Fruit fly (Drosophila melanogaster): ENCODE measurements around the gene mRpL51.

mRpL51 gene

dm6 chr2L:8528318-8528717 is 11.1 kb upstream of the mRpL51 start, which contains the start of the genes lmgA and lmgB:
lmgA (minus strand) TSS chr2L:8528618.
lmgB (minus strand) TSS chr2L:8528618.
- TF ChIP-seq CG17806 (tag; optimal IDR thresholded peaks at IDR 0.05) = peak; percentile 2
- TF ChIP-seq Snoo (tag; optimal IDR thresholded peaks at IDR 0.05) = no peak

- no peak for TF ChIP-seq CG32121 (GFP tag; IDR thresholded peaks at IDR 0.05)
- no peak for TF ChIP-seq CG8159 (tag; optimal IDR thresholded peaks at IDR 0.05)
- TF ChIP-seq Pif1A (GFP tag; optimal IDR thresholded peaks at IDR 0.05) = no peak
Observed at dm6 chr2L:8525000-8525399, 7.8 kb upstream of the mRpL51 start.

dm6 chr2L:8522781-8523180 is 5.6 kb upstream of the mRpL51 start:
- TF ChIP-seq CG4496 (GFP tag; IDR thresholded peaks at IDR 0.05) (no peak), Ets98B (GFP tag; IDR thresholded peaks at IDR 0.05) (no peak), CG15710 (tag; optimal IDR thresholded peaks at IDR 0.05) (no peak)

dm6 chr2L:8521724-8522309 is 4.6 kb upstream of the mRpL51 start, which contains the start of gene Acer:
Acer (plus strand) TSS chr2L:8521933.
- peak; percentile 32; the same call in 1 of the 2 replicates for TF ChIP-seq Ets98B (GFP tag; IDR thresholded peaks at IDR 0.05)
- TF ChIP-seq CG32121 (GFP tag; IDR thresholded peaks at IDR 0.05) = 0 out of 2 replicates have a peak, but pooled peaks have one; percentile 16
- no peak for TF ChIP-seq CG17806 (tag; optimal IDR thresholded peaks at IDR 0.05)
- TF ChIP-seq EcR (GFP tag; optimal IDR thresholded peaks at IDR 0.05) = peak; percentile 1
- 0 out of 3 replicates have a peak, but pooled peaks have one; percentile 19 for TF ChIP-seq CG4496 (GFP tag; IDR thresholded peaks at IDR 0.05)
- TF ChIP-seq CG12605 (GFP tag; IDR thresholded peaks at IDR 0.05) = 0 out of 2 replicates have a peak, but pooled peaks have one; percentile 46

- TF ChIP-seq D1 (tag; optimal IDR thresholded peaks at IDR 0.05) (no peak), CG10348 (GFP tag; IDR thresholded peaks at IDR 0.05) (no peak), CG13204 (GFP tag; optimal IDR thresholded peaks at IDR 0.05) (no peak), CG32121 (GFP tag; IDR thresholded peaks at IDR 0.05) (no peak), Ets98B (GFP tag; IDR thresholded peaks at IDR 0.05) (no peak), CG17806 (tag; optimal IDR thresholded peaks at IDR 0.05) (no peak), CG4496 (GFP tag; IDR thresholded peaks at IDR 0.05) (no peak)
Observed at dm6 chr2L:8519390-8519789, 2.2 kb upstream of the mRpL51 start, which contains the start of gene Sgp. Sgp (plus strand) TSS chr2L:8519690.

- TF ChIP-seq EcR (GFP tag; optimal IDR thresholded peaks at IDR 0.05) = no peak
- no peak for TF ChIP-seq CG14655 (GFP tag; optimal IDR thresholded peaks at IDR 0.05)
- TF ChIP-seq CG8159 (tag; optimal IDR thresholded peaks at IDR 0.05) = peak; percentile 72
- TF ChIP-seq CG15710 (tag; optimal IDR thresholded peaks at IDR 0.05) = no peak
- TF ChIP-seq CG13204 (GFP tag; optimal IDR thresholded peaks at IDR 0.05) = no peak
- peak; percentile 70; the same call in 1 of the 2 replicates for TF ChIP-seq CG32121 (GFP tag; IDR thresholded peaks at IDR 0.05)
- peak; percentile 73 for TF ChIP-seq Snoo (tag; optimal IDR thresholded peaks at IDR 0.05)
- TF ChIP-seq Pif1A (GFP tag; optimal IDR thresholded peaks at IDR 0.05) = no peak
- no peak for TF ChIP-seq CG9948 (tag; optimal IDR thresholded peaks at IDR 0.05)
- TF ChIP-seq rn (GFP tag; IDR thresholded peaks at IDR 0.05) = peak; percentile 37; the same call in 1 of the 2 replicates
- peak; percentile 79; the same call in 2 of the 3 replicates for TF ChIP-seq fd96Ca (GFP tag; IDR thresholded peaks at IDR 0.05)
- peak; percentile 61 for TF ChIP-seq CG17806 (tag; optimal IDR thresholded peaks at IDR 0.05)
- peak; percentile 74 for TF ChIP-seq Ets98B (GFP tag; IDR thresholded peaks at IDR 0.05)
Observed at dm6 chr2L:8514748-8515147, 2.4 kb downstream of the mRpL51 start, which contains the start of the genes CG13097 and PIG-U. CG13097 (minus strand) TSS chr2L:8514868. PIG-U (plus strand) TSS chr2L:8515096.

- no peak for TF ChIP-seq CG15710 (tag; optimal IDR thresholded peaks at IDR 0.05)
- no peak for TF ChIP-seq CG32121 (GFP tag; IDR thresholded peaks at IDR 0.05)
- no peak for TF ChIP-seq CG14655 (GFP tag; optimal IDR thresholded peaks at IDR 0.05)
- no peak for TF ChIP-seq EcR (GFP tag; optimal IDR thresholded peaks at IDR 0.05)
- no peak for TF ChIP-seq Pif1B (GFP tag; optimal IDR thresholded peaks at IDR 0.05)
- TF ChIP-seq CG8159 (tag; optimal IDR thresholded peaks at IDR 0.05) = no peak
- TF ChIP-seq CG8301 (tag; optimal IDR thresholded peaks at IDR 0.05) = no peak
Observed at dm6 chr2L:8511723-8512122, 5.5 kb downstream of the mRpL51 start, which contains the start of gene CG13096. CG13096 (minus strand) TSS chr2L:8511866.

- TF ChIP-seq CG34367 (tag; optimal IDR thresholded peaks at IDR 0.05) = no peak
- TF ChIP-seq CG9948 (tag; optimal IDR thresholded peaks at IDR 0.05) = no peak
- TF ChIP-seq gl (tag; optimal IDR thresholded peaks at IDR 0.05) = no peak
- TF ChIP-seq CG32121 (GFP tag; IDR thresholded peaks at IDR 0.05) = no peak
- no peak for TF ChIP-seq CG13204 (GFP tag; optimal IDR thresholded peaks at IDR 0.05)
- no peak for TF ChIP-seq CG4496 (GFP tag; IDR thresholded peaks at IDR 0.05)
- no peak for TF ChIP-seq CG12605 (GFP tag; IDR thresholded peaks at IDR 0.05)
- no peak for TF ChIP-seq CG8159 (tag; optimal IDR thresholded peaks at IDR 0.05)
- TF ChIP-seq EcR (GFP tag; optimal IDR thresholded peaks at IDR 0.05) = no peak
- TF ChIP-seq CG15710 (tag; optimal IDR thresholded peaks at IDR 0.05) = no peak
- TF ChIP-seq fd96Ca (GFP tag; IDR thresholded peaks at IDR 0.05) = no peak
- no peak for TF ChIP-seq Pif1B (GFP tag; optimal IDR thresholded peaks at IDR 0.05)
Observed at dm6 chr2L:8506729-8507128, 10.5 kb downstream of the mRpL51 start, which contains the start of gene Dh31. Dh31 (minus strand) TSS chr2L:8506845.

Data from whole organism, pupa.